Fruit fly (Drosophila melanogaster): ENCODE measurements around the gene CG15258.

The CG15258 gene

DNA sequence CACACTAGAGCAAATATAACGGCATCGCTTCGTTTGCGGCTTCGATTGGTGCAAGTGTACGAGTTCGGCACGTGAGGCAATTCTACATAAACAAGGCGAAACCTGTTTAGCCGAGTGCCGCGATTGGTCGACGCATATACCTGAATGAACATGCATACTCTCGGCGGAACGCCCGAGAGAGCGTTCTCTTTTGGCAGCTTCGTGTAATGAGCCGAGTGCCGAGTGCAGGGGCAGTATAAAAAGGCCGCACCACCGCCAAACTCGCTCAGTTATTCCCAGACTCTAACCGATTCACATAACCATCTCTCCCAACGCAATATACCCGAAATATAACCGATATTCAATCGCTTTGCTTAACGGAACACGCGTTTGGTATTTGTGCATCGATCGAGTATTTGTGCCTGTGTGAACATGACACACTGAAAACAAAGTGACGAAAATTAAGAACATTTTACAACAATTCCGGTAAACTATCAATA lies 27.8 kb downstream of the CG15258 start, which contains the start of gene esg (continued):
- no peak for TF ChIP-seq Dip3 (GFP tag; optimal IDR thresholded peaks at IDR 0.05)
- no peak for TF ChIP-seq CG6854 (GFP tag; optimal IDR thresholded peaks at IDR 0.05)
- TF ChIP-seq grau (tag; optimal IDR thresholded peaks at IDR 0.05), result no peak
- no peak for TF ChIP-seq ro (GFP tag; IDR thresholded peaks at IDR 0.05)
- no peak for TF ChIP-seq CTCF (GFP tag; optimal IDR thresholded peaks at IDR 0.05)
- peak; percentile 24; the same call in 1 of the 2 replicates for TF ChIP-seq rib (GFP tag; IDR thresholded peaks at IDR 0.05)
- no peak for TF ChIP-seq MESR4 (GFP tag; optimal IDR thresholded peaks at IDR 0.05)

DNA sequence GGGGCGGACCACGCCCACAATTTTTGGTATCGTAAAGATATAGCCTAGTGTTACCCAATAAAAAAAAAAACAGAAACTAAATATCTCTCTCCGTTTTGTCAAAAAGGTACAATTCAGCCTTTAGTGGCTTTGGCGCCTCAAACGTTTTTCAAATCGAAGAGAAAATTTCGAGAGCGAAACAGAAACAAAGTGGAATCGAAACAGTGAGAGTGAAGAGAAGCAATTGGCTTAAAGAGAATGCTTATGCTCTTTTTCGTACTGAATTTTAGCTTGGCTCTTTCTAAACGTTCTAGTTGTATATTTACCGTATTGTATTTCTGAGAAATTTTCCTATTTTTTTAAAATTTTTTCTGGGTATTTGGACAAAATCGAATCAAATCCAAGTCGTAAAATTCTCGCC lies 28.9 kb downstream of the CG15258 start:
- TF ChIP-seq pfk (GFP tag; optimal IDR thresholded peaks at IDR 0.05), result peak; percentile 84
- peak; percentile 40 for TF ChIP-seq yki (optimal IDR thresholded peaks at IDR 0.05)
- 0 out of 4 replicates have a peak, but pooled peaks have one; percentile 13 for TF ChIP-seq Dll (GFP tag; IDR thresholded peaks at IDR 0.05; ENCODE audit: partially characterized antibody)
- TF ChIP-seq dpn (GFP tag; optimal IDR thresholded peaks at IDR 0.05), result no peak
- TF ChIP-seq CG34224 (GFP tag; IDR thresholded peaks at IDR 0.05; ENCODE audit: partially characterized antibody), result peak; percentile 26; the same call in 1 of the 3 replicates
- TF ChIP-seq CG15073 (GFP tag; optimal IDR thresholded peaks at IDR 0.05), result no peak
- TF ChIP-seq NFAT (GFP tag; IDR thresholded peaks at IDR 0.05), result no peak
- TF ChIP-seq inv (GFP tag; IDR thresholded peaks at IDR 0.05; ENCODE audit: partially characterized antibody), result no peak
- peak; percentile 87 to 94 for TF ChIP-seq Trl (optimal IDR thresholded peaks at IDR 0.05)
- no peak for TF ChIP-seq Trl (GFP tag; optimal IDR thresholded peaks at IDR 0.05)
- TF ChIP-seq CG3163 (GFP tag; optimal IDR thresholded peaks at IDR 0.05), result peak; percentile 97
- TF ChIP-seq rib (GFP tag; IDR thresholded peaks at IDR 0.05), result no peak
- TF ChIP-seq chn (GFP tag; optimal IDR thresholded peaks at IDR 0.05), result no peak
- TF ChIP-seq Deaf1 (tag; optimal IDR thresholded peaks at IDR 0.05), result peak; percentile 34
- no peak for TF ChIP-seq Doc3 (GFP tag; IDR thresholded peaks at IDR 0.05; ENCODE audit: partially characterized antibody)
- TF ChIP-seq gro (GFP tag; optimal IDR thresholded peaks at IDR 0.05), result no peak
- TF ChIP-seq Atf-2 (GFP tag; optimal IDR thresholded peaks at IDR 0.05), result no peak
- no peak for TF ChIP-seq Awh (GFP tag; IDR thresholded peaks at IDR 0.05)
- peak; percentile 55 for TF ChIP-seq Nf-YB (GFP tag; optimal IDR thresholded peaks at IDR 0.05)

DNA sequence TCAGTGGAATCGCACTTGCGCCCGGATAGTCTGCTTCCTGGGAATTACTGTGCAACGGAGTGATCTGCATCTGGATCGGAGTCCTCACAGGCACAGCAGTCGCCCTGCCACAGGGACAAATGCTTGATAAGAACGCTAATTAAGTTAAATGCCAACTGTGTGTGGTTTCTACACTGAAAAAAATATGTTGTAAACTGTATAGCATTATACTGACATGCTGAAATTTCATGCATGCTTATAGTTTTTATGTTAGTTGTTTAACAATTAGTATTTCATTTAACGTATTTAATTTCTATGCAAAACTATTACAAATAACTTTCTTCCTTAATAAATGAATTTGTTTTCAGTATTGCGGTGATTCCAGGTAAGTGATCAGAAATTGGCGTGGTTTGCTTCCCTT lies 30.1 kb downstream of the CG15258 start:
- TF ChIP-seq CG12219 (GFP tag; optimal IDR thresholded peaks at IDR 0.05), result no peak
- TF ChIP-seq CG12391 (tag; optimal IDR thresholded peaks at IDR 0.05), result no peak
- TF ChIP-seq dmrt11E (tag; optimal IDR thresholded peaks at IDR 0.05), result peak; percentile 10
- no peak for TF ChIP-seq CG6683 (GFP tag; optimal IDR thresholded peaks at IDR 0.05)
- peak; percentile 1 for TF ChIP-seq phol (tag; optimal IDR thresholded peaks at IDR 0.05)
- TF ChIP-seq al (GFP tag; IDR thresholded peaks at IDR 0.05), result no peak
- no peak for TF ChIP-seq CG11398 (GFP tag; optimal IDR thresholded peaks at IDR 0.05)
- TF ChIP-seq CG15073 (GFP tag; optimal IDR thresholded peaks at IDR 0.05), result no peak
- TF ChIP-seq CG30403 (GFP tag; optimal IDR thresholded peaks at IDR 0.05), result no peak
- no peak for TF ChIP-seq sens (GFP tag)
- TF ChIP-seq CG15696 (tag; optimal IDR thresholded peaks at IDR 0.05), result peak; percentile 11
- TF ChIP-seq CG4328 (GFP tag; optimal IDR thresholded peaks at IDR 0.05), result no peak
- no peak for TF ChIP-seq CG2116 (GFP tag; optimal IDR thresholded peaks at IDR 0.05)
- no peak for TF ChIP-seq CG8765 (GFP tag; IDR thresholded peaks at IDR 0.05)
- TF ChIP-seq yki (optimal IDR thresholded peaks at IDR 0.05), result no peak
- peak in 1 of 3 experiments; percentile 6 for TF ChIP-seq lola (GFP tag; optimal IDR thresholded peaks at IDR 0.05)
- no peak for TF ChIP-seq vvl (GFP tag; IDR thresholded peaks at IDR 0.05)
- no peak for TF ChIP-seq bcd (GFP tag; optimal IDR thresholded peaks at IDR 0.05)
- no peak for TF ChIP-seq NC2β (GFP tag; optimal IDR thresholded peaks at IDR 0.05)
- no peak for TF ChIP-seq tup (GFP tag; optimal IDR thresholded peaks at IDR 0.05)
- no peak for TF ChIP-seq corto (GFP tag; optimal IDR thresholded peaks at IDR 0.05)
- TF ChIP-seq CG1024 (GFP tag; IDR thresholded peaks at IDR 0.05), result no peak
- TF ChIP-seq shn (GFP tag; optimal IDR thresholded peaks at IDR 0.05), result no peak
- no peak for TF ChIP-seq Dad (GFP tag; optimal IDR thresholded peaks at IDR 0.05)
- TF ChIP-seq CG4404 (GFP tag; IDR thresholded peaks at IDR 0.05), result 0 out of 2 replicates have a peak, but pooled peaks have one; percentile 9
- no peak for TF ChIP-seq gcm (GFP tag; optimal IDR thresholded peaks at IDR 0.05)
- no peak for TF ChIP-seq Jarid2 (GFP tag; optimal IDR thresholded peaks at IDR 0.05)
